Worm (Caenorhabditis elegans): ENCODE measurements around the gene C55C3.8.
A peak's percentile ranks its signal among the peaks of the same experiment; 100 is the strongest.

Gene C55C3.8

ce11 chrIV:5674435-5674834 lies 16.4 kb upstream of the C55C3.8 start, which contains the start of gene srd-5:
Gene srd-5 (minus strand): TSS chrIV:5674535.
- TF ChIP-seq ces-1 (GFP tag; optimal IDR thresholded peaks at IDR 0.05) (no peak), hlh-11 (tag; optimal IDR thresholded peaks at IDR 0.05) (no peak), egl-43 (GFP tag; IDR thresholded peaks at IDR 0.05) (no peak), nhr-48 (tag; optimal IDR thresholded peaks at IDR 0.05) (no peak), rbr-2 (tag; optimal IDR thresholded peaks at IDR 0.05) (no peak), ceh-20 (GFP tag; IDR thresholded peaks at IDR 0.05) (no peak), jun-1 (tag; optimal IDR thresholded peaks at IDR 0.05) (no peak), mxl-2 (GFP tag; conservative IDR thresholded peaks at IDR 0.05) (no peak), lsy-2 (tag; optimal IDR thresholded peaks at IDR 0.05) (no peak), ceh-44 (GFP tag; IDR thresholded peaks at IDR 0.05) (no peak), daf-12 (tag; optimal IDR thresholded peaks at IDR 0.05) (no peak), madf-5 (GFP tag; IDR thresholded peaks at IDR 0.05) (no peak)

- TF ChIP-seq ces-1 (GFP tag; optimal IDR thresholded peaks at IDR 0.05), result no peak
- no peak for TF ChIP-seq daf-19 (GFP tag; conservative IDR thresholded peaks at IDR 0.05)
- TF ChIP-seq daf-16 (GFP tag; optimal IDR thresholded peaks at IDR 0.05), result no peak
- TF ChIP-seq daf-16 (tag; optimal IDR thresholded peaks at IDR 0.05), result no peak
- no peak for TF ChIP-seq spr-3 (GFP tag; optimal IDR thresholded peaks at IDR 0.05)
These were observed 12.8 kb upstream of the C55C3.8 start, which contains the start of gene C55C3.4 for ce11 chrIV:5678044-5678443. Gene C55C3.4 (minus strand): TSS chrIV:5678144.

- TF ChIP-seq cey-2 (tag; optimal IDR thresholded peaks at IDR 0.05; ENCODE audit: borderline replicate concordance, insufficient read depth) (no peak), ctbp-1 (GFP tag; IDR thresholded peaks at IDR 0.05) (no peak), fos-1 (tag; optimal IDR thresholded peaks at IDR 0.05) (no peak), zip-11 (GFP tag; IDR thresholded peaks at IDR 0.05) (no peak), snpc-1.2 (GFP tag; IDR thresholded peaks at IDR 0.05) (no peak), ces-1 (GFP tag; optimal IDR thresholded peaks at IDR 0.05) (no peak), gei-8 (GFP tag; optimal IDR thresholded peaks at IDR 0.05) (no peak), snpc-4 (tag; optimal IDR thresholded peaks at IDR 0.05) (no peak), php-3 (GFP tag; IDR thresholded peaks at IDR 0.05) (no peak), mdl-1 (tag; optimal IDR thresholded peaks at IDR 0.05) (no peak), daf-19 (GFP tag; conservative IDR thresholded peaks at IDR 0.05) (no peak)
These were observed 8.1 kb upstream of the C55C3.8 start, which contains the start of the genes C55C3.7 and C55C3.6 for ce11 chrIV:5682547-5683234. Gene C55C3.7 (minus strand): TSS chrIV:5682647. Gene C55C3.6 (plus strand): TSS chrIV:5683184.

- peak; percentile 99 for TF ChIP-seq ceh-28 (tag; optimal IDR thresholded peaks at IDR 0.05)
- no peak for TF ChIP-seq sdz-12 (GFP tag; optimal IDR thresholded peaks at IDR 0.05)
- TF ChIP-seq tra-1 (GFP tag; IDR thresholded peaks at IDR 0.05), result no peak
- no peak for TF ChIP-seq lin-13 (GFP tag; optimal IDR thresholded peaks at IDR 0.05)
- no peak for TF ChIP-seq daf-16 (GFP tag; optimal IDR thresholded peaks at IDR 0.05)
- TF ChIP-seq daf-16 (tag; optimal IDR thresholded peaks at IDR 0.05), result no peak
- TF ChIP-seq fkh-10 (GFP tag; optimal IDR thresholded peaks at IDR 0.05), result no peak
- TF ChIP-seq lin-15B (tag; optimal IDR thresholded peaks at IDR 0.05), result no peak
These were observed 5.8 kb upstream of the C55C3.8 start, which contains the start of gene C55C3.3 for ce11 chrIV:5685014-5685413. Gene C55C3.3 (plus strand): TSS chrIV:5685287.

ce11 chrIV:5691189-5691588 lies 359 bp downstream of the C55C3.8 start:
- 0 out of 4 replicates have a peak, but pooled peaks of 1 of the 2 experiments have one; percentile 5 for TF ChIP-seq madf-5 (GFP tag; IDR thresholded peaks at IDR 0.05)
- 0 out of 2 replicates have a peak, but pooled peaks have one; percentile 53 for TF ChIP-seq lim-7 (GFP tag; IDR thresholded peaks at IDR 0.05)
- 0 out of 2 replicates have a peak, but pooled peaks have one; percentile 31 for TF ChIP-seq tra-1 (GFP tag; IDR thresholded peaks at IDR 0.05)
